Fruit fly (Drosophila melanogaster) whole organism: Measurements from ENCODE around the gene Zip99C.

Source experiments
- CG8478 ChIP-seq: fragments of >200 bp; optimal IDR thresholded peaks from 2 replicates; lab custom pipeline; 2018; ENCODE audit warnings: inconsistent platforms
- Dll ChIP-seq: fragments of >200 bp; optimal IDR thresholded peaks from 2 replicates; lab custom pipeline; 2017
- EcR ChIP-seq, 2 experiments: fragments of >200 bp; optimal IDR thresholded peaks; 2 replicates each; lab custom pipeline; 2017; ENCODE audit warnings: missing biosample characterization in 2 of 2, missing genetic modification characterization in 2 of 2, missing genetic modification reagents in 2 of 2
- pan ChIP-seq: fragments of >200 bp; optimal IDR thresholded peaks from 2 replicates; lab custom pipeline; 2017
- psq ChIP-seq: fragments of >200 bp; optimal IDR thresholded peaks from 2 replicates; lab custom pipeline; 2017
- usp ChIP-seq: fragments of >200 bp; optimal IDR thresholded peaks from 2 replicates; lab custom pipeline; 2017; ENCODE audit warnings: missing biosample characterization, missing genetic modification characterization, mixed read lengths

Zip99C gene

DNA sequence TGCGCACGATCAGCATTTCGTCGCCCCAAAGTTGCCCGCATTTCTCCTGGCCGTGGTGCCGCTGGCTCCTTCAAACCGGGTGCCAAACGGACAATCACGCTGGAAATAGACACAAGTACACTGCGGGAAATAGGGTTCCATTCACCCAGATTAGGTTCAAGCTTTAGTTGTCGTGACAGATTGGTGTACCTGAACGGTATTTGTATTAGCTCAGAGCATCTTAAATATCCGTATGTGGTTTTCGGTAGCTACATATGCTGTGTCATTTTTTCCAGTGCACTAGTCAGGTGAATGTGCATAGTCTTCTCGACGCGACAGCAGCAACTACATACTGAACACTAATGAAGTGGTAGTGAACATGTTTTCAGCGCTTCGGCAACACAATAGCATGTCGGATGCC lies 21.6 kb downstream of the Zip99C start:
- TF ChIP-seq psq (lab: Kevin White, UChicago) (no peak), CG8478 (lab: Kevin White, UChicago) (no peak), usp (GFP tag; lab: Kevin White, UChicago) (no peak), Dll (lab: Kevin White, UChicago) (no peak), EcR (GFP tag; optimal IDR thresholded peaks at IDR 0.05; lab: Kevin White, UChicago) (no peak), pan (no peak)

DNA sequence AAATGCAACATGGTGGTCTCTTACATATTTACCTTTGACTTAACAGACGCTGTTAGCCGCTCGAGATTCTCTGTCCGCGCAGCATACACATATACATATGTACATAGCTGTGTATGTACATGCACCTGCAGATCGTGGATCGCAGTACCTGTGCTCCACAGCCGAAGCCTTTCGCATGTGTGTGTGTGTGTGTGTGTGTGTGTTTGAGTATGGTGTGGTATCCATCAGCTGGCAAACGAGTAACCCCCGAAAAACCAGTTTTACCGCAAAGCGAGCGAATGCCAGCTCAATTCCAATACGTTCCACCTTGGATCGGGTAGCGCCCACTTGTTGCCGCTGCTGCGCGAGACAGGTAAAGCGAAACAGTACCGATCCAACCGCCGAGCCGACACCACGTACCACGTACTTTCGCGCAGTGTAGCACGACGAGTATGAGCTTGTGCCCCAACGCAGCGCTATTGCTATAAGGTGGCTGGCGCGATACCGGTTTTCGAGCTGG lies 27.4 kb downstream of the Zip99C start, which contains the start of gene Cad99C:
Cad99C (plus strand) TSS at position 365 of the 499 bp plus-strand sequence.
- no peak for TF ChIP-seq Dll (lab: Kevin White, UChicago)
- no peak for TF ChIP-seq pan
- no peak for TF ChIP-seq CG8478 (lab: Kevin White, UChicago)
- TF ChIP-seq EcR (GFP tag; optimal IDR thresholded peaks at IDR 0.05; lab: Kevin White, UChicago): no peak
- no peak for TF ChIP-seq usp (GFP tag; lab: Kevin White, UChicago)
- no peak for TF ChIP-seq psq (lab: Kevin White, UChicago)

DNA sequence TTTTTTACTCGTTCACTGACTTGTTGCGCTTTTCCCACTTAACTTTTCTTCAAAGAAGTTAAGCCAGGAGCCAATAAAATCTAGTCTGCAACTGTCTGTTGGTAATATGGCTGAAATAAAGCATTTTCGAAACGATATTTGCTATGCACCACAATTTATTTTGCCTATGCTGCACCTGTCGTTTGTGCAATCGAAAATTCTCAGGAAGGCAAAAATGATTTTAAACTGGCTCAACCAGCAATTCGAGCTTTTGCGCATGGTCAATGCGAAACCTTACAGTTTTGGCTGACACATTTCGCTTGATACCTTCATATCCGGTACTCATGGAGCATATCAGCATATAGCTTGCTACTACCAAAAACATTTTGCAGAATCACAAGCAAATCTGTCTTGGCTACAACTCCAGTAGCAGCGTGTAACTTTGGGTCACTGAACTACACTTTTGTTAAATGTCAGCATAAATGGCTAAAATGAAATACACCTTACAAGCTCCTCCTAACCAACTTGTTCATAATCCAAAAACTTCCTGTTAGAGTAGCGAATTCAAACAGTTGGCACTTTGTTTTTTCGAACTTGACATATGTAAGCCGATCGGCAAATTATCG lies 28.9 kb downstream of the Zip99C start:
- TF ChIP-seq psq (lab: Kevin White, UChicago): no peak
- TF ChIP-seq EcR (GFP tag; optimal IDR thresholded peaks at IDR 0.05; lab: Kevin White, UChicago): no peak
- no peak for TF ChIP-seq pan
- TF ChIP-seq Dll (lab: Kevin White, UChicago): no peak
- TF ChIP-seq usp (GFP tag; lab: Kevin White, UChicago): no peak
- no peak for TF ChIP-seq CG8478 (lab: Kevin White, UChicago)

DNA sequence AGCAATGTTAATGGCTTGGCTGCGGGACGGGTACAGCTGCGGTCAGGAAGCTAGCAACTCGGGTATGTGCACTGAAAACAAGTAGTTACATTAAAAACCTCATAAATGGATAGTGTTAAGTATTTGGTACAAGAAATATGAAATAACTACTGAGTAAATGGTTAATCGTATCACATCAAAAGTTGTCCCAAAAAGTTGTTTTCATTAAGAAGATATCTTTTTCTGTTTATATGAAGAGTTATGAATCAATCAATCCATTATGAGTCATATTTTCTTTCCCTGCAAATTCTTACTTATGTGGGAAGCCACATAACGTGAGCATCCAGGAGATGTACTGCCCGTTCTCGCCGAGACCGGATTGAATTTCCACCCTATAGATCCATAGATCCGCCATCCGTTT lies 29.9 kb downstream of the Zip99C start:
- TF ChIP-seq CG8478 (lab: Kevin White, UChicago) (no peak), pan (no peak), psq (lab: Kevin White, UChicago) (no peak), usp (GFP tag; lab: Kevin White, UChicago) (no peak), Dll (lab: Kevin White, UChicago) (no peak), EcR (GFP tag; optimal IDR thresholded peaks at IDR 0.05; lab: Kevin White, UChicago) (no peak)

DNA sequence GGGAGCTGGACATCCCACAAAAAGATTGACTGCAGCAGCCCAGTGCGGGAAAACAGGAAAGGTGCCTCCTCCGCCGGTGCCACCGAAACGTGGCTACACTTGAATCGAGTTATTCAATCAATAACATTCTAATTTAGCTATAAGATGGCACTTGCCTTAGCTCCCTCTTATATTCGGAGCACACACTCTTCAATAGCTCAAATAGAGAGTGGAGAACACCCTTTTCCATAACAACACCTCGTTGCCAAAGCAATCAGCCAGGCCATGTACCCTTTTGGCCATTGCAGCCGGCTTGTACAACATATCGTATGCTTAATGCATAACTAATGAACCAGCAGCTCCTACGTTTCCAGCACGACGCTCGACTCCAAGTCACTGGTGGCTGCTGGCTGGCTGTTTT lies 30.9 kb downstream of the Zip99C start:
- no peak for TF ChIP-seq pan
- no peak for TF ChIP-seq Dll (lab: Kevin White, UChicago)
- no peak for TF ChIP-seq psq (lab: Kevin White, UChicago)
- TF ChIP-seq CG8478 (lab: Kevin White, UChicago): no peak
- TF ChIP-seq usp (GFP tag; lab: Kevin White, UChicago): no peak
- no peak for TF ChIP-seq EcR (GFP tag; optimal IDR thresholded peaks at IDR 0.05; lab: Kevin White, UChicago)

DNA sequence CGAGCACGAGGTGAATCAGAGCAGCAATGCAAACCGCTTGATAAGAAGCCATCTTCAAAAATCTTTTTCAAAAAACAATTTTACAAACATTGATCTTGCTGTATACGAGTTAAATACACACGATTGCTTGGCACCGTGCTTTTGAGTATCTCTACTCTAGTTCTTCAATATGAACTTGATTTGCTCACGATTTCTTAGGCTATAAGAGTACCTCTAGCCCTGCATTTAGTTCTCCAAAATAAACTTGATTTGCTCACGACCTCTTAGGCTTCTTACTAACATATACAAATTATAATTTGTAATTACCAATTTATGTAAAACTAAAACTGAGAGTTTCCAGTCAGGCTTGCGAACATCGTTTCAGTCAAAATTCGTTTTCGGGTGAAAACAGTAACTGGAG lies 32.5 kb downstream of the Zip99C start, which contains the start of gene CG42592:
CG42592 (minus strand) TSS at position 101 of the 400 bp plus-strand sequence.
- no peak for TF ChIP-seq Dll (lab: Kevin White, UChicago)
- no peak for TF ChIP-seq psq (lab: Kevin White, UChicago)
- TF ChIP-seq EcR (GFP tag; optimal IDR thresholded peaks at IDR 0.05; lab: Kevin White, UChicago): no peak
- TF ChIP-seq CG8478 (lab: Kevin White, UChicago): no peak
- no peak for TF ChIP-seq pan
- TF ChIP-seq usp (GFP tag; lab: Kevin White, UChicago): no peak

DNA sequence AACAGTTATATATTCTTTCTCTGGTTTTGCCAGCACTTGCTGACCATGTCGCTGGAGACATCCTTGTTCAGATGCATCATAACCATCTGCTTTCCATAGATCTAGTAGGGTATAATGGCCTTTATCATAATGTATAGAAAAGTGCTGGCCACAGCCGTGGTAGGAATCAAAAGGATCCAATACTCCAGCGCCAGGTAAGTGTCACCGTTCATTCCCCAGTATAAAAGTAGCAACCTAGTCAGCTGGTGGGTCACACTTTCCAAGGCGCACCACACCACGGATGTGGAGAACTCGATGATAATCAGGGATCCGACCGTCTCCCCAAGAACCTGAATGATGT lies 33.0 kb downstream of the Zip99C start, which contains the start of gene Prtl99C:
Prtl99C (plus strand) TSS at position 241 of the 340 bp plus-strand sequence.
- TF ChIP-seq EcR (GFP tag; optimal IDR thresholded peaks at IDR 0.05; lab: Kevin White, UChicago): no peak
- TF ChIP-seq Dll (lab: Kevin White, UChicago): no peak
- no peak for TF ChIP-seq CG8478 (lab: Kevin White, UChicago)
- TF ChIP-seq psq (lab: Kevin White, UChicago): no peak
- no peak for TF ChIP-seq usp (GFP tag; lab: Kevin White, UChicago)
- no peak for TF ChIP-seq pan

DNA sequence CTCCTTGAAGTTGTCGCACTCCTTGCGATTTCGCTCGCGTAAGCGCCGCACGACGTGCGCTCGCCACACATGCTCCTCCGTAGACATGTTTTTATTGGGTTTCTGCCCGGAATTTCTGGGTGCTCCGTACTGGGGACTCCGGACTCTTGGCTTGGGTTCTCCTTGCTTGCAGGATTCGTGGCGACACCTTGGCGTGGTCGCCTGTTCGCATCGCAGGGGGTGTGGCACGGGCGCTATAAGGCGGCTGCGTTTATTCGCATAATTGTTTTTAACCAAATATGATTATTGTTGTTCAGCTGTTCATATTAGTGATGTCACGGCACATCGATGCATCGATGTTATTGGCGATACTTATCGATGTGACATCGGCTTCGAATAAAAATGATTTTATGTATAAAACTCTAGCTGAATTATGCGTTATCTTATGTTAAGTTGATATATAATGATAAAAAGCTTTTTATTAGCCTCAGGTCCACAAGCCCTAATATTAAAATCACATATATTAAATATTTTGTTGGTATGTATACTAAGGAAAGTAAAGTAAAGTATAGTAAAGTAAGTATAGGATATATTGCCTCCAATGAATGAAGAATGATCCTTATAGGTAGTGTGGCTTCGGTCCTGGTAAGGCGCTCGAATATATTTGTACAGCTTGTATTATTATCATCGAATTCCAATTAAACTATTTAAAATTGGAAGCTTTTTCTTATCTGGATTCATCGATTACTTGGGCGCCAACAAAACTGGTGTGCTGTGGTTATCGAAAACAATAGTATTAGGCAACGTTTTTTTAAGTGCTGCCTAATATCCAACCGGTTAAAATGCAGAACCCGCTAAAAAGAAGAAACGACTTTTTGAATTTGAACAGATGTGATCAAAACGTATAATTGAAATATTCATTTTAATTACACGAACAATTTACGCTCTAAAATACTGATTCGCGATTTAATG lies 33.7 kb downstream of the Zip99C start, which contains the start of gene Atg16:
Atg16 (minus strand) TSS at position 343 of the 951 bp plus-strand sequence.
- TF ChIP-seq CG8478 (lab: Kevin White, UChicago) (no peak), pan (no peak), usp (GFP tag; lab: Kevin White, UChicago) (no peak), psq (lab: Kevin White, UChicago) (no peak), EcR (GFP tag; optimal IDR thresholded peaks at IDR 0.05; lab: Kevin White, UChicago) (no peak)

DNA sequence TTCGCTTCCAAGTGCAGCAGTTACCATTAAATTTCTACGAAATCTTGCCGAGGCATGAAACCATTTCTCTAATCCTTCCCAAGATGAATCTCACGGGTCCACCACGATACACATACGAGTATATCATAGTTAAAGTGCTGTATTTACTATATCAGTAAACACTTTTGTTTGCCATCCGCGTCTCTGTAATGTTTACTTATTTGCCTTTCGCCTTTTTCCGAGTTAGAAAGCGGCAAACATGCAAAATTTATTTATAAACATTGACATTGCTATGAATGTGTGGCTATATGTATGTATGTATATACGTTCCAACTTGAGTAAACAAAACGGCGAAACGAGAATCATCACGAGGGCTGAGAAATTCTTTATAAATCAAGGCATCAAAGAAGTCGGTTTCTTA lies 37.8 kb downstream of the Zip99C start:
- TF ChIP-seq psq (lab: Kevin White, UChicago) (no peak), pan (no peak), usp (GFP tag; lab: Kevin White, UChicago) (no peak), Dll (lab: Kevin White, UChicago) (no peak), EcR (GFP tag; optimal IDR thresholded peaks at IDR 0.05; lab: Kevin White, UChicago) (no peak)

DNA sequence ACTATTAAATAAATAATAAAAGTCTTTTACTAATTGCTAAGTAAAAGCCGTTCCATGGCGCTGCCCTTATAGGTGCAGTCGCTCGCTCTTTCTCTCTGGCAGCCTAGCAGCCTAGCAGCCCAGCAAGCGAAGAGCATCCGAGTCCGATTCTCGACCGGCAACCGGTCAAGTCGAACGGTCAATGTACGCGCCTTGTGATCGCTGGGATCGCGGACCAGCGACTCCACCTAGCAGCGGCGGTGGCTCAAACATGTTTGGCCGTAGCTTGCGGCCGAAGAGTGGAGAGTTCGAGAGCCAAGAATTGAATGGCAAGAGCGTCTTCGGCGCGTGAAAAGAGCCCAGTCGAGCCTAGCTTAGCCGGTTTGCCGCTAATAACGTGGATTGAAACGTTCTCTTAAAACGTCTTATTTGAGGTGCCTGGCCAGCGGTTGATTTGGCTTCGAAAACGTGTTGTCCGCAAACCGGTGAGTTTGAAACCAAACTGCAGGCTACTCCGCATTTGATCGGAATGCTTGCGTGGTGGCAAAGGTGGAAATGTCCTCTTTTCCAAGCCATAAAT lies 39.4 kb downstream of the Zip99C start:
- TF ChIP-seq Dll (lab: Kevin White, UChicago) (no peak), CG8478 (lab: Kevin White, UChicago) (no peak), usp (GFP tag; lab: Kevin White, UChicago) (no peak), EcR (GFP tag; optimal IDR thresholded peaks at IDR 0.05; lab: Kevin White, UChicago) (no peak), psq (lab: Kevin White, UChicago) (no peak), pan (no peak)
